Fruit fly (Drosophila melanogaster): ENCODE measurements around the gene CG15564.

Gene CG15564

DNA sequence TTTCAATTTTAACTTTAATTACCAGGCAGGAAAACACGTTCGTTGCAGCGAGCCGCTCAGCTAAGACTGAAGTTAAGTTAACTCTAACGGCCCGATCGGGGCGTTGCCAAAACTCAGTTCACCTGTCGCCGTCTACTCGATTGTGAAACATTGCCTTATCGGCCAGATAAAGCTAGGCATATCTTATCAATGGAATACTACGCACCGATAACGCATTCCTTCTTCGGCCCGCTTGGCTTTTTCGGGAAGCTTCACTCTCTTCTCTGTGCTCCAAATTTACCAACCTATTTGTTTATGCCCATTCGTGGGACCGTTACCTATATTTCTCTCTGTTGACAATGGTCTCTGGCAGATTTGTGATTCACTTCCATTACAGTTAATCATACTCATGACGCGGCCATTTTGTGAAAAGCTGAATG is 39.5 kb downstream of the CG15564 start, which contains the start of gene mesh:
Gene mesh, minus strand, starts transcription at position 68 of the 419 bp plus-strand sequence.
- no peak for TF ChIP-seq rn (GFP tag; IDR thresholded peaks at IDR 0.05)
- no peak for TF ChIP-seq CG8159 (tag; optimal IDR thresholded peaks at IDR 0.05)

DNA sequence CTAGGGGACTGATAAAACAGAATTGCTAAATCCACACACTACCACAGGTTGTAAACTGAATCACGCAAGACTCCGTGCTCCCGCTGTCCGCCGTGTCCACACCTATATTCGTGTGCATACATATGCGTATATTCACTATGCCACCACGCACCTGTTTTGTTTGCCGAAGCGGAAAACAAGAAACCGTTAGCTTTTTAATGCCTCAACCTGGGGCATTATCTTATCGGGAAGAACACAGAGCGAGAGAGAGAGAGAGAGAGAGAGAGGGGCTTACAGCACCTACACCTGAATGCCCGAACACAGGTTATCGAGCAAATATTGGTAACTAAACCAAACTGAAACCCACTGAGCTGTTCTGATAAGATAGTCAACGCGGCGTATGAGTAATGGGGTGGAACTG is 40.5 kb downstream of the CG15564 start:
- TF ChIP-seq CG9948 (tag; optimal IDR thresholded peaks at IDR 0.05) (no peak), CG8301 (tag; optimal IDR thresholded peaks at IDR 0.05) (no peak), Pif1A (GFP tag; optimal IDR thresholded peaks at IDR 0.05) (no peak), CG10348 (GFP tag; IDR thresholded peaks at IDR 0.05) (no peak)

DNA sequence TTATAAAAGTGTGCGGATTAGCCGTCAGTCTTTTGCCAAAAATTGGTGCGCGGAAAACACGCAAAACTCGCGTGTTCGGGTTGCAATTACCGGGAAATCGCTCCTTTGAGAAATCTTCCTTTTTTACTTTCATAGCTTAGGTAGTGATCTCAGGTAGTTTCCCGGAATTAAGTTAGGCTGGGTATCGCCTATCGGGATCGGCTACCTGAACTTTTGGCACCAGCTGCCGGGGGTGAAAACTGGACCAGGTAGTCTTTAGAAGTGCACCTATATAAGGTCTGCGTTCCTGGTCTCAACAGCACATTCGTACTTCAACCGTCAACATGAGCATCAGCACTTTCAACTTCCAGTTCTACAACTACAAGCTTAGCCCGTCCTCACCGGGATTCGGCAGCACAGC is 42.1 kb downstream of the CG15564 start, which contains the start of gene bnk:
Gene bnk, plus strand, starts transcription at position 301 of the 400 bp plus-strand sequence.
- TF ChIP-seq CG8159 (tag; optimal IDR thresholded peaks at IDR 0.05), result no peak

All from whole organism, pupa.